Worm (Caenorhabditis elegans) whole organism, L1 larva: ENCODE measurements around the gene str-206.
A peak's percentile ranks its signal among the peaks of the same experiment; 100 is the strongest.

Experiments
- C16A3.4 ChIP-seq: fragments of 150-350 bp; optimal IDR thresholded peaks from 2 replicates; lab custom pipeline; 2014; ENCODE audit warnings: missing biosample characterization, missing genetic modification characterization
- F16B12.6 ChIP-seq: fragments of 150-350 bp; optimal IDR thresholded peaks from 2 replicates; lab custom pipeline; 2014; ENCODE audit warnings: missing biosample characterization, missing genetic modification characterization
- Y116A8C.19 ChIP-seq: sonication (generic microtip); optimal IDR thresholded peaks from 2 replicates; lab custom pipeline; 2016; ENCODE audit warnings: missing compliant biosample characterization, missing genetic modification characterization, borderline replicate concordance
- aha-1 ChIP-seq: fragments of 150-350 bp; optimal IDR thresholded peaks from 2 replicates; lab custom pipeline; 2014; ENCODE audit warnings: missing biosample characterization, missing genetic modification characterization
- blmp-1 ChIP-seq: fragments of 150-350 bp; optimal IDR thresholded peaks from 2 replicates; lab custom pipeline; 2014; ENCODE audit warnings: missing biosample characterization, missing genetic modification characterization
- ceh-8 ChIP-seq: fragments of 200-800 bp; sonication (Bioruptor generic); optimal IDR thresholded peaks from 2 replicates; lab custom pipeline; 2018; ENCODE audit warnings: mild to moderate bottlenecking, missing genetic modification characterization, moderate library complexity, missing compliant biosample characterization
- ceh-82 ChIP-seq, 3 experiments: fragments of 150-350 bp in 1 of 3; sonication (generic microtip) in 2 of 3; optimal IDR thresholded peaks; 2 replicates each; lab custom pipeline; 2014 to 2017; ENCODE audit warnings: missing biosample characterization in 3 of 3, missing genetic modification characterization in 3 of 3
- ceh-88 ChIP-seq: fragments of 200-800 bp; sonication (Bioruptor generic); IDR thresholded peaks from 2 replicates; pipeline ENCODE4 v1.3.6; 2022; ENCODE audit warnings: missing genetic modification characterization, missing compliant biosample characterization
- ceh-90 ChIP-seq: sonication (generic microtip); optimal IDR thresholded peaks from 2 replicates; lab custom pipeline; 2016; ENCODE audit warnings: missing genetic modification characterization, missing compliant biosample characterization
- efl-3 ChIP-seq: fragments of 200-800 bp; sonication (Bioruptor generic); optimal IDR thresholded peaks from 2 replicates; lab custom pipeline; 2018; ENCODE audit warnings: mild to moderate bottlenecking, missing genetic modification characterization, missing compliant biosample characterization
- elt-3 ChIP-seq, 6 experiments: fragments of 150-350 bp in 1 of 6; sonication (generic microtip); optimal IDR thresholded peaks; 2 replicates each; lab custom pipeline; 2017 to 2018; ENCODE audit warnings: missing biosample characterization in 6 of 6, missing genetic modification characterization in 6 of 6, inconsistent platforms in 1 of 6
- ets-5 ChIP-seq: fragments of 200-800 bp; sonication (Bioruptor generic); IDR thresholded peaks from 2 replicates; pipeline ENCODE4 v1.3.6; 2022; ENCODE audit warnings: missing genetic modification characterization, missing compliant biosample characterization
- fkh-4 ChIP-seq: sonication (generic microtip); optimal IDR thresholded peaks from 2 replicates; lab custom pipeline; 2016; ENCODE audit warnings: missing compliant biosample characterization, missing genetic modification characterization, borderline replicate concordance
- fkh-8 ChIP-seq: sonication (generic microtip); optimal IDR thresholded peaks from 2 replicates; lab custom pipeline; 2016; ENCODE audit warnings: mild to moderate bottlenecking, missing genetic modification characterization, missing compliant biosample characterization
- grh-1 ChIP-seq: fragments of 200-800 bp; sonication (Bioruptor generic); IDR thresholded peaks from 2 replicates; pipeline ENCODE4 v1.3.6; 2022; ENCODE audit warnings: missing genetic modification reagents, missing genetic modification characterization, missing compliant biosample characterization
- hlh-17 ChIP-seq: fragments of 200-800 bp; sonication (Bioruptor generic); optimal IDR thresholded peaks from 2 replicates; lab custom pipeline; 2018; ENCODE audit warnings: missing genetic modification characterization, mild to moderate bottlenecking, missing compliant biosample characterization, moderate library complexity, borderline replicate concordance
- hlh-4 ChIP-seq: sonication (generic microtip); optimal IDR thresholded peaks from 2 replicates; lab custom pipeline; 2016; ENCODE audit warnings: mild to moderate bottlenecking, missing genetic modification characterization, missing compliant biosample characterization
- irx-1 ChIP-seq: sonication (generic microtip); optimal IDR thresholded peaks from 2 replicates; lab custom pipeline; 2016; ENCODE audit warnings: missing genetic modification characterization, missing compliant biosample characterization
- jun-1 ChIP-seq: fragments of 150-350 bp; optimal IDR thresholded peaks from 2 replicates; lab custom pipeline; 2014; ENCODE audit warnings: missing biosample characterization, missing genetic modification reagents, missing genetic modification characterization
- lin-13 ChIP-seq: fragments of 150-350 bp; optimal IDR thresholded peaks from 2 replicates; lab custom pipeline; 2014; ENCODE audit warnings: missing biosample characterization, missing genetic modification reagents, missing genetic modification characterization
- lin-14 ChIP-seq: fragments of 200-800 bp; sonication (Bioruptor generic); optimal IDR thresholded peaks from 2 replicates; lab custom pipeline; 2018; ENCODE audit warnings: mild to moderate bottlenecking, missing genetic modification characterization, moderate library complexity, missing compliant biosample characterization
- lin-35 ChIP-seq, 2 experiments: fragments of 150-350 bp; optimal IDR thresholded peaks; 2 replicates each; lab custom pipeline; 2014; ENCODE audit warnings: missing biosample characterization in 2 of 2, missing genetic modification characterization in 2 of 2, missing genetic modification reagents in 2 of 2
- lin-39 ChIP-seq: fragments of 150-350 bp; optimal IDR thresholded peaks from 2 replicates; lab custom pipeline; 2014; ENCODE audit warnings: missing biosample characterization, missing genetic modification reagents, missing genetic modification characterization
- lir-3 ChIP-seq: sonication (generic microtip); optimal IDR thresholded peaks from 2 replicates; lab custom pipeline; 2016; ENCODE audit warnings: mild to moderate bottlenecking, missing genetic modification characterization, moderate library complexity, missing compliant biosample characterization; ENCODE audit not compliant: poor library complexity
- lsy-2 ChIP-seq, 2 experiments: fragments of 150-350 bp; optimal IDR thresholded peaks; 2 replicates each; lab custom pipeline; 2014; ENCODE audit warnings: missing biosample characterization in 2 of 2, missing genetic modification characterization in 2 of 2
- mab-9 ChIP-seq: fragments of 200-800 bp; sonication (Bioruptor generic); IDR thresholded peaks from 2 replicates; pipeline ENCODE4 v1.3.6; 2022; ENCODE audit warnings: missing genetic modification reagents, missing genetic modification characterization, missing compliant biosample characterization
- mdl-1 ChIP-seq, 2 experiments: fragments of 150-350 bp; optimal IDR thresholded peaks; 2 replicates each; lab custom pipeline; 2014 to 2017; ENCODE audit warnings: missing biosample characterization in 2 of 2, missing genetic modification characterization in 2 of 2, inconsistent platforms in 1 of 2
- mep-1 ChIP-seq: fragments of 150-350 bp; optimal IDR thresholded peaks from 2 replicates; lab custom pipeline; 2014; ENCODE audit warnings: missing biosample characterization, missing genetic modification characterization
- nhr-12 ChIP-seq: sonication (generic microtip); optimal IDR thresholded peaks from 2 replicates; lab custom pipeline; 2017; ENCODE audit warnings: missing biosample characterization, missing genetic modification characterization
- nhr-19 ChIP-seq: fragments of 200-800 bp; sonication (Bioruptor generic); conservative IDR thresholded peaks from 2 replicates; pipeline ENCODE4 v1.3.6; 2022; ENCODE audit warnings: missing genetic modification characterization, missing compliant biosample characterization
- nhr-20 ChIP-seq: sonication (generic microtip); optimal IDR thresholded peaks from 2 replicates; lab custom pipeline; 2016; ENCODE audit warnings: mild to moderate bottlenecking, missing genetic modification characterization, missing compliant biosample characterization
- nhr-237 ChIP-seq: fragments of 150-350 bp; optimal IDR thresholded peaks from 2 replicates; lab custom pipeline; 2014; ENCODE audit warnings: missing biosample characterization, missing genetic modification characterization
- nhr-28 ChIP-seq: fragments of 150-350 bp; optimal IDR thresholded peaks from 2 replicates; lab custom pipeline; 2014; ENCODE audit warnings: missing biosample characterization, missing genetic modification characterization
- nhr-47 ChIP-seq: sonication (generic microtip); optimal IDR thresholded peaks from 2 replicates; lab custom pipeline; 2016; ENCODE audit warnings: mild to moderate bottlenecking, missing genetic modification characterization, moderate library complexity, missing compliant biosample characterization
- nhr-71 ChIP-seq: sonication (generic microtip); optimal IDR thresholded peaks from 2 replicates; lab custom pipeline; 2016; ENCODE audit warnings: mild to moderate bottlenecking, missing genetic modification characterization, moderate library complexity, missing compliant biosample characterization
- nhr-76 ChIP-seq: sonication (generic microtip); optimal IDR thresholded peaks from 2 replicates; lab custom pipeline; 2017; ENCODE audit warnings: missing biosample characterization, missing genetic modification characterization
- nhr-77 ChIP-seq: fragments of 150-350 bp; optimal IDR thresholded peaks from 2 replicates; lab custom pipeline; 2014; ENCODE audit warnings: missing biosample characterization, missing genetic modification characterization
- nhr-84 ChIP-seq: sonication (generic microtip); optimal IDR thresholded peaks from 2 replicates; lab custom pipeline; 2017; ENCODE audit warnings: missing biosample characterization, missing genetic modification characterization
- nhr-85 ChIP-seq: sonication (generic microtip); peaks from one replicate; lab custom pipeline; 2016; ENCODE audit warnings: missing genetic modification characterization, inconsistent platforms, missing compliant biosample characterization
- nhr-90 ChIP-seq: sonication (generic microtip); optimal IDR thresholded peaks from 2 replicates; lab custom pipeline; 2016; ENCODE audit warnings: mild to moderate bottlenecking, missing genetic modification characterization, missing compliant biosample characterization; ENCODE audit not compliant: poor library complexity
- pag-3 ChIP-seq: sonication (generic microtip); optimal IDR thresholded peaks from 2 replicates; lab custom pipeline; 2017; ENCODE audit warnings: missing genetic modification characterization, mild to moderate bottlenecking, missing compliant biosample characterization, antibody characterized with exemption, borderline replicate concordance; ENCODE audit not compliant: insufficient read depth
- pax-3 ChIP-seq: fragments of 200-800 bp; sonication (Bioruptor generic); optimal IDR thresholded peaks from 2 replicates; lab custom pipeline; 2018; ENCODE audit warnings: mild to moderate bottlenecking, missing genetic modification characterization, moderate library complexity, missing compliant biosample characterization
- skn-1 ChIP-seq: fragments of 150-350 bp; optimal IDR thresholded peaks from 2 replicates; lab custom pipeline; 2014; ENCODE audit warnings: missing biosample characterization, missing genetic modification characterization
- snu-23 ChIP-seq: sonication (generic microtip); optimal IDR thresholded peaks from 2 replicates; lab custom pipeline; 2016; ENCODE audit warnings: missing genetic modification characterization, missing compliant biosample characterization
- sptf-1 ChIP-seq: fragments of 150-350 bp; optimal IDR thresholded peaks from 2 replicates; lab custom pipeline; 2014; ENCODE audit warnings: missing biosample characterization, missing genetic modification characterization
- swsn-7 ChIP-seq: sonication (generic microtip); optimal IDR thresholded peaks from 2 replicates; lab custom pipeline; 2016; ENCODE audit warnings: missing genetic modification characterization, missing compliant biosample characterization
- tbx-2 ChIP-seq: sonication (generic microtip); optimal IDR thresholded peaks from 2 replicates; lab custom pipeline; 2016; ENCODE audit warnings: missing genetic modification characterization, missing compliant biosample characterization
- unc-30 ChIP-seq: sonication (generic microtip); optimal IDR thresholded peaks from 2 replicates; lab custom pipeline; 2017; ENCODE audit warnings: missing biosample characterization, missing genetic modification characterization
- unc-86 ChIP-seq: sonication (generic microtip); optimal IDR thresholded peaks from 2 replicates; lab custom pipeline; 2016; ENCODE audit warnings: missing genetic modification characterization, missing compliant biosample characterization
- unc-98 ChIP-seq: fragments of 200-800 bp; sonication (Bioruptor generic); IDR thresholded peaks from 2 replicates; pipeline ENCODE4 v1.3.6; 2022; ENCODE audit warnings: missing genetic modification characterization, missing compliant biosample characterization
- vab-15 ChIP-seq: sonication (generic microtip); optimal IDR thresholded peaks from 2 replicates; lab custom pipeline; 2017; ENCODE audit warnings: missing genotype, mild to moderate bottlenecking, missing genetic modification characterization, missing compliant biosample characterization
- ztf-11 ChIP-seq, 2 experiments: sonication (generic microtip); optimal IDR thresholded peaks; 2 replicates each; lab custom pipeline; 2016 to 2017; ENCODE audit warnings: missing genetic modification characterization in 2 of 2, missing biosample characterization in 1 of 2, missing compliant biosample characterization in 1 of 2
- ztf-4 ChIP-seq: fragments of 150-350 bp; optimal IDR thresholded peaks from 2 replicates; lab custom pipeline; 2014; ENCODE audit warnings: missing biosample characterization, missing genetic modification characterization

Gene str-206

DNA sequence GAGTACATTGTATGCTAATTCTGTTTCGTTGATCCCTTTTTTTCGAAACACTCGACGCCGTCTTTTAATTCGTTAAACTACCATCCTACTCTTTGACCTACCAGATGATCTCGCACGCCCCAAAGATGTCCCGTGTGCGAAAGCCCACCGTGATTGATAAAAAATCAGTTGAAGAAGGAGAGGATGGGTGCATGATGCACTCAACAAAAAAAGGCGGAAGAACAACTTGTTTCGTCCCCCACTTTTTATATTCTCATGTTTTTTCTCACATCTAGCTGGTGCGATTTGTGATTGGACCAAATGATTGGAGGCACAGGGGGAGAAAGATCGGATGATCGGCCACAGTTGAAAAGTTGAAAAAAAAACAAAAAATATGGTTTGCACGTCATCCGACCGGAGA is 20.4 kb downstream of the str-206 start:
- TF ChIP-seq vab-15 (tag; lab: Kevin White, UChicago), result no peak
- TF ChIP-seq lin-14 (GFP tag; lab: Kevin White, UChicago), result peak; percentile 57
- TF ChIP-seq irx-1 (tag; lab: Kevin White, UChicago), result no peak
- TF ChIP-seq ceh-82 (tag; optimal IDR thresholded peaks at IDR 0.05; lab: Kevin White, UChicago), result no peak
- TF ChIP-seq nhr-76 (tag; lab: Kevin White, UChicago), result no peak
- TF ChIP-seq nhr-77 (tag; lab: Kevin White, UChicago), result no peak
- no peak for TF ChIP-seq F16B12.6 (tag; lab: Kevin White, UChicago)
- peak in 1 of 2 experiments; percentile 7 for TF ChIP-seq lsy-2 (tag; optimal IDR thresholded peaks at IDR 0.05; lab: Kevin White, UChicago)
- TF ChIP-seq snu-23, result peak; percentile 35
- TF ChIP-seq fkh-4 (tag; lab: Kevin White, UChicago), result no peak
- no peak for TF ChIP-seq nhr-84 (tag; lab: Kevin White, UChicago)
- no peak for TF ChIP-seq pax-3 (tag; lab: Kevin White, UChicago)
- no peak for TF ChIP-seq aha-1 (tag; lab: Kevin White, UChicago)
- TF ChIP-seq sptf-1, result no peak
- no peak for TF ChIP-seq nhr-237 (tag; lab: Kevin White, UChicago)
- TF ChIP-seq unc-30 (tag; lab: Kevin White, UChicago), result no peak
- no peak for TF ChIP-seq unc-98 (GFP tag; lab: Robert Waterston, UW)
- no peak for TF ChIP-seq lin-39 (tag; lab: Kevin White, UChicago)
- TF ChIP-seq mdl-1 (tag; optimal IDR thresholded peaks at IDR 0.05; lab: Kevin White, UChicago), result peak in 1 of 2 experiments; percentile 30
- TF ChIP-seq ceh-88 (GFP tag; lab: Robert Waterston, UW), result no peak
- no peak for TF ChIP-seq ztf-4
- no peak for TF ChIP-seq lin-13 (GFP tag; lab: Kevin White, UChicago)
- TF ChIP-seq nhr-19 (GFP tag; lab: Robert Waterston, UW), result peak; percentile 16; the same call in 1 of the 2 replicates
- TF ChIP-seq nhr-71 (tag; lab: Kevin White, UChicago), result peak; percentile 53
- TF ChIP-seq lir-3 (tag; lab: Kevin White, UChicago), result no peak
- peak in 4 of 6 experiments; percentile 40 to 79 (median 62) for TF ChIP-seq elt-3 (tag; optimal IDR thresholded peaks at IDR 0.05; lab: Kevin White, UChicago)
- TF ChIP-seq nhr-12 (tag; lab: Kevin White, UChicago), result no peak
- TF ChIP-seq mep-1 (tag; lab: Kevin White, UChicago), result no peak
- TF ChIP-seq hlh-17, result no peak
- no peak for TF ChIP-seq Y116A8C.19 (tag; lab: Kevin White, UChicago)
- peak; percentile 56 for TF ChIP-seq tbx-2 (tag; lab: Kevin White, UChicago)
- peak; percentile 3 for TF ChIP-seq nhr-47 (tag; lab: Kevin White, UChicago)
- no peak for TF ChIP-seq efl-3 (GFP tag; lab: Kevin White, UChicago)
- peak in 1 of 2 experiments; percentile 20 for TF ChIP-seq lin-35 (GFP tag; optimal IDR thresholded peaks at IDR 0.05; lab: Kevin White, UChicago)
- no peak for TF ChIP-seq mab-9 (GFP tag; lab: Robert Waterston, UW)
- TF ChIP-seq C16A3.4 (tag; lab: Kevin White, UChicago), result peak; percentile 11
- no peak for TF ChIP-seq ceh-90
- TF ChIP-seq swsn-7 (tag; lab: Kevin White, UChicago), result no peak
- TF ChIP-seq unc-86, result no peak
- peak; percentile 91 for TF ChIP-seq nhr-85 (tag; lab: Kevin White, UChicago)
- TF ChIP-seq nhr-28 (tag; lab: Kevin White, UChicago), result no peak
- TF ChIP-seq pag-3 (tag; lab: Kevin White, UChicago), result no peak
- TF ChIP-seq ztf-11 (tag; optimal IDR thresholded peaks at IDR 0.05; lab: Kevin White, UChicago), result no peak
- no peak for TF ChIP-seq fkh-8 (tag; lab: Kevin White, UChicago)
- TF ChIP-seq hlh-4 (tag; lab: Kevin White, UChicago), result no peak
- TF ChIP-seq nhr-20 (tag; lab: Kevin White, UChicago), result peak; percentile 73
- TF ChIP-seq ceh-8 (GFP tag; lab: Kevin White, UChicago), result no peak
- no peak for TF ChIP-seq nhr-90 (tag; lab: Kevin White, UChicago)
- TF ChIP-seq ets-5, result no peak
- no peak for TF ChIP-seq skn-1 (tag; lab: Kevin White, UChicago)
- 0 out of 2 replicates have a peak, but pooled peaks have one; percentile 23 for TF ChIP-seq grh-1 (GFP tag; lab: Robert Waterston, UW)
- no peak for TF ChIP-seq jun-1 (tag; lab: Kevin White, UChicago)
- peak; percentile 70 for TF ChIP-seq blmp-1 (tag; lab: Kevin White, UChicago)
